Worm (Caenorhabditis elegans): ENCODE results near the gene vit-4.

DNA sequence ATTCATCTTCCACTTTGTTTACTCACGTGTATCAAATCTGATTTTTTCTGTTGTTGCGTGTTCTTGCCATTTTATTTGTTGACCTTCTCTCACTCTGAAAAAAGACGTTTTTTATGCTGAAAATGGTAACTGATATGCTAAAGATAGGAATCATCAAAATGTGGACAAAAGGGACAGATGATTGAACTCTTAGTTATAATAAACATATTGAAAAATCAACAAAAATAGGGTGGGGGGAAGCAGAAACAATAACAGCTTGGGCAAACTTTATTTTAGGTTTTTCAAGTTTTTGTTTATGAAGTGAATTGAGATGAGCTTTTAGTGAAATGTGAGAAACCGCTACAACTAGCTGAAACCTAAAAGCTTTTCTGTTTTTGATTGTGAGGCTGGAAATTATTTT lies 30.8 kb downstream of the vit-4 start, which contains the start of gene F56B6.6:
- TF ChIP-seq tbx-2 (tag; optimal IDR thresholded peaks at IDR 0.05) (no peak), nfya-1 (tag; optimal IDR thresholded peaks at IDR 0.05) (no peak)

Data from whole organism, late embryonic.